Fruit fly (Drosophila melanogaster): Measurements from ENCODE around the gene CG10254.

The CG10254 gene

dm6 chr3R:23737676-23738574 lies 43.1 kb upstream of the CG10254 start (continued):
- TF ChIP-seq fkh (GFP tag; optimal IDR thresholded peaks at IDR 0.05) = peak; percentile 72
- no peak for TF ChIP-seq Hr39 (GFP tag; optimal IDR thresholded peaks at IDR 0.05)
- no peak for TF ChIP-seq CG7368 (GFP tag; optimal IDR thresholded peaks at IDR 0.05)
- peak; percentile 1 for TF ChIP-seq CG9139 (GFP tag; optimal IDR thresholded peaks at IDR 0.05)
- no peak for TF ChIP-seq fd85E (GFP tag; optimal IDR thresholded peaks at IDR 0.05)
- no peak for TF ChIP-seq fd59A (GFP tag; optimal IDR thresholded peaks at IDR 0.05)
- peak; percentile 33 for TF ChIP-seq OdsH (GFP tag; optimal IDR thresholded peaks at IDR 0.05)
- peak; percentile 73 for TF ChIP-seq Hr4 (GFP tag; optimal IDR thresholded peaks at IDR 0.05)
- no peak for TF ChIP-seq Eip75B (GFP tag; optimal IDR thresholded peaks at IDR 0.05)
- no peak for TF ChIP-seq CG1621 (tag; optimal IDR thresholded peaks at IDR 0.05)
- TF ChIP-seq Sox102F (GFP tag; optimal IDR thresholded peaks at IDR 0.05) = no peak
- TF ChIP-seq CG8319 (GFP tag; optimal IDR thresholded peaks at IDR 0.05) = no peak
- no peak for TF ChIP-seq Hr38 (GFP tag; optimal IDR thresholded peaks at IDR 0.05)
- no peak for TF ChIP-seq CG11902 (GFP tag; optimal IDR thresholded peaks at IDR 0.05)
- peak; percentile 50 for TF ChIP-seq CG34406 (GFP tag; optimal IDR thresholded peaks at IDR 0.05)
- peak; percentile 4 for TF ChIP-seq CG3032 (tag; optimal IDR thresholded peaks at IDR 0.05)
- TF ChIP-seq topi (GFP tag; optimal IDR thresholded peaks at IDR 0.05) = no peak
- peak; percentile 46 for TF ChIP-seq CG10669 (GFP tag; optimal IDR thresholded peaks at IDR 0.05)
- TF ChIP-seq CG31627 (GFP tag; optimal IDR thresholded peaks at IDR 0.05) = no peak
- no peak for TF ChIP-seq dsx (GFP tag; optimal IDR thresholded peaks at IDR 0.05; ENCODE audit: poor library complexity, severe bottlenecking)
- peak; percentile 17 for TF ChIP-seq CG3919 (GFP tag; optimal IDR thresholded peaks at IDR 0.05)
- no peak for TF ChIP-seq Sox15 (GFP tag; optimal IDR thresholded peaks at IDR 0.05)

- TF ChIP-seq fkh (GFP tag; optimal IDR thresholded peaks at IDR 0.05) = peak; percentile 56
- no peak for TF ChIP-seq Blimp-1 (GFP tag; optimal IDR thresholded peaks at IDR 0.05)
These were observed 41.6 kb upstream of the CG10254 start for dm6 chr3R:23736365-23736764.

dm6 chr3R:23735648-23736047 lies 40.9 kb upstream of the CG10254 start:
- TF ChIP-seq Hr38 (GFP tag; optimal IDR thresholded peaks at IDR 0.05) (no peak), CG11294 (GFP tag; IDR thresholded peaks at IDR 0.05) (no peak), Blimp-1 (GFP tag; optimal IDR thresholded peaks at IDR 0.05) (no peak), CG7368 (GFP tag; optimal IDR thresholded peaks at IDR 0.05) (no peak), CG1621 (tag; optimal IDR thresholded peaks at IDR 0.05) (no peak), Hr39 (GFP tag; optimal IDR thresholded peaks at IDR 0.05) (no peak), dsx (GFP tag; optimal IDR thresholded peaks at IDR 0.05; ENCODE audit: poor library complexity, severe bottlenecking) (no peak), fkh (GFP tag; optimal IDR thresholded peaks at IDR 0.05) (no peak), Met (GFP tag; optimal IDR thresholded peaks at IDR 0.05) (no peak), fd59A (GFP tag; optimal IDR thresholded peaks at IDR 0.05) (no peak), CG6163 (GFP tag; IDR thresholded peaks at IDR 0.05) (0 out of 3 replicates have a peak, but pooled peaks have one; percentile 10), Hr4 (GFP tag; optimal IDR thresholded peaks at IDR 0.05) (no peak), Sox14 (GFP tag; optimal IDR thresholded peaks at IDR 0.05) (no peak), Lpt (GFP tag; optimal IDR thresholded peaks at IDR 0.05) (no peak), topi (GFP tag; optimal IDR thresholded peaks at IDR 0.05) (no peak), salr (GFP tag; optimal IDR thresholded peaks at IDR 0.05) (no peak), ss (GFP tag; optimal IDR thresholded peaks at IDR 0.05) (peak in 1 of 2 experiments; percentile 11), Eip93F (GFP tag; optimal IDR thresholded peaks at IDR 0.05) (no peak), Eip78C (GFP tag) (peak; percentile 36)

Measured in whole organism, prepupa.